Worm (Caenorhabditis elegans) whole organism, mixed stage, embryonic: Measurements from ENCODE around the gene nhr-237.

Experiments used
- M03D4.4 ChIP-seq: sonication (generic microtip); optimal IDR thresholded peaks from 2 replicates; lab custom pipeline; 2017; ENCODE audit warnings: mild to moderate bottlenecking, missing genetic modification characterization, missing compliant biosample characterization
- bed-3 ChIP-seq: fragments of 200-800 bp; sonication (Bioruptor generic); optimal IDR thresholded peaks from 3 replicates; lab custom pipeline; 2018; ENCODE audit warnings: mild to moderate bottlenecking, missing genetic modification characterization, moderate library complexity, missing compliant biosample characterization
- blmp-1 ChIP-seq: fragments of 150-350 bp; optimal IDR thresholded peaks from 2 replicates; lab custom pipeline; 2014; ENCODE audit warnings: missing biosample characterization, missing genetic modification characterization
- ceh-39 ChIP-seq: fragments of 150-350 bp; optimal IDR thresholded peaks from 2 replicates; lab custom pipeline; 2014; ENCODE audit warnings: missing biosample characterization, missing genetic modification characterization
- ceh-43 ChIP-seq: fragments of 200-800 bp; sonication (Bioruptor generic); optimal IDR thresholded peaks from 2 replicates; lab custom pipeline; 2018; ENCODE audit warnings: mild to moderate bottlenecking, missing genetic modification characterization, moderate library complexity, missing compliant biosample characterization
- ceh-83 ChIP-seq: fragments of 200-800 bp; sonication (Bioruptor generic); optimal IDR thresholded peaks from 2 replicates; lab custom pipeline; 2018; ENCODE audit warnings: mild to moderate bottlenecking, missing genetic modification characterization, missing compliant biosample characterization
- ces-1 ChIP-seq: fragments of 150-350 bp; optimal IDR thresholded peaks from 2 replicates; lab custom pipeline; 2014; ENCODE audit warnings: missing biosample characterization, missing genetic modification reagents, missing genetic modification characterization
- cnd-1 ChIP-seq: fragments of 200-800 bp; sonication (Bioruptor generic); optimal IDR thresholded peaks from 2 replicates; lab custom pipeline; 2018; ENCODE audit warnings: mild to moderate bottlenecking, missing genetic modification characterization, missing compliant biosample characterization
- drap-1 ChIP-seq: fragments of 200-800 bp; sonication (Bioruptor generic); optimal IDR thresholded peaks from 3 replicates; lab custom pipeline; 2018; ENCODE audit warnings: mild to moderate bottlenecking, missing genetic modification characterization, missing compliant biosample characterization
- elt-1 ChIP-seq: sonication (generic microtip); optimal IDR thresholded peaks from 2 replicates; lab custom pipeline; 2017; ENCODE audit warnings: missing genetic modification characterization, mild to moderate bottlenecking, missing compliant biosample characterization, antibody characterized with exemption, moderate library complexity, borderline replicate concordance; ENCODE audit not compliant: insufficient read depth
- elt-3 ChIP-seq: fragments of 150-350 bp; optimal IDR thresholded peaks from 2 replicates; lab custom pipeline; 2014; ENCODE audit warnings: missing biosample characterization, missing genetic modification characterization
- flh-1 ChIP-seq: fragments of 200-800 bp; sonication (Bioruptor generic); optimal IDR thresholded peaks from 2 replicates; lab custom pipeline; 2018; ENCODE audit warnings: mild to moderate bottlenecking, missing genetic modification characterization, moderate library complexity, missing compliant biosample characterization
- ham-2 ChIP-seq: fragments of 200-800 bp; sonication (Bioruptor generic); optimal IDR thresholded peaks from 2 replicates; lab custom pipeline; 2018; ENCODE audit warnings: mild to moderate bottlenecking, missing genetic modification characterization, missing compliant biosample characterization
- hlh-1 ChIP-seq: fragments of 150-350 bp; optimal IDR thresholded peaks from 2 replicates; lab custom pipeline; 2014; ENCODE audit warnings: missing biosample characterization, missing genetic modification reagents, missing genetic modification characterization
- lin-32 ChIP-seq: fragments of 200-800 bp; sonication (Bioruptor generic); optimal IDR thresholded peaks from 2 replicates; lab custom pipeline; 2018; ENCODE audit warnings: mild to moderate bottlenecking, missing genetic modification characterization, missing compliant biosample characterization
- lsy-2 ChIP-seq: fragments of 150-350 bp; optimal IDR thresholded peaks from 2 replicates; lab custom pipeline; 2014; ENCODE audit warnings: missing biosample characterization, missing genetic modification characterization
- mep-1 ChIP-seq: fragments of 150-350 bp; optimal IDR thresholded peaks from 2 replicates; lab custom pipeline; 2017; ENCODE audit warnings: missing biosample characterization, missing genetic modification reagents, missing genetic modification characterization, inconsistent platforms
- mls-2 ChIP-seq: sonication (generic microtip); optimal IDR thresholded peaks from 2 replicates; lab custom pipeline; 2016; ENCODE audit warnings: mild to moderate bottlenecking, missing genetic modification characterization, moderate library complexity, missing compliant biosample characterization
- nhr-12 ChIP-seq: fragments of 150-350 bp; optimal IDR thresholded peaks from 2 replicates; lab custom pipeline; 2014; ENCODE audit warnings: missing biosample characterization, missing genetic modification characterization
- nhr-2 ChIP-seq: fragments of 150-350 bp; optimal IDR thresholded peaks from 2 replicates; lab custom pipeline; 2014; ENCODE audit warnings: missing biosample characterization, missing genetic modification characterization
- nhr-237 ChIP-seq: fragments of 150-350 bp; optimal IDR thresholded peaks from 2 replicates; lab custom pipeline; 2014; ENCODE audit warnings: missing biosample characterization, missing genetic modification characterization
- nhr-76 ChIP-seq: sonication (generic microtip); optimal IDR thresholded peaks from 2 replicates; lab custom pipeline; 2017; ENCODE audit warnings: missing biosample characterization, missing genetic modification characterization
- pha-4 ChIP-seq: fragments of 150-350 bp; optimal IDR thresholded peaks from 2 replicates; lab custom pipeline; 2018; ENCODE audit warnings: missing biosample characterization, missing genetic modification reagents, missing genetic modification characterization
- sem-2 ChIP-seq: fragments of 200-800 bp; sonication (Bioruptor generic); optimal IDR thresholded peaks from 2 replicates; lab custom pipeline; 2018; ENCODE audit warnings: mild to moderate bottlenecking, missing genetic modification characterization, missing compliant biosample characterization
- snpc-4 ChIP-seq: fragments of 150-350 bp; optimal IDR thresholded peaks from 2 replicates; lab custom pipeline; 2014; ENCODE audit warnings: missing biosample characterization, missing genetic modification characterization
- sptf-1 ChIP-seq: sonication (generic microtip); optimal IDR thresholded peaks from 2 replicates; lab custom pipeline; 2017; ENCODE audit warnings: mild to moderate bottlenecking, missing genetic modification characterization, moderate library complexity, missing compliant biosample characterization
- tbx-8 ChIP-seq: fragments of 200-800 bp; sonication (Bioruptor generic); optimal IDR thresholded peaks from 2 replicates; lab custom pipeline; 2018; ENCODE audit warnings: mild to moderate bottlenecking, missing genetic modification characterization, moderate library complexity, missing compliant biosample characterization
- unc-120 ChIP-seq: sonication (generic microtip); optimal IDR thresholded peaks from 2 replicates; lab custom pipeline; 2017; ENCODE audit warnings: missing genetic modification characterization, missing compliant biosample characterization; ENCODE audit not compliant: poor library complexity, severe bottlenecking
- unc-39 ChIP-seq: fragments of 150-350 bp; optimal IDR thresholded peaks from 2 replicates; lab custom pipeline; 2014; ENCODE audit warnings: missing biosample characterization, missing genetic modification characterization
- unc-62 ChIP-seq: fragments of 150-350 bp; optimal IDR thresholded peaks from 2 replicates; lab custom pipeline; 2014; ENCODE audit warnings: missing biosample characterization, missing genetic modification reagents, missing genetic modification characterization
- zip-8 ChIP-seq: fragments of 150-350 bp; optimal IDR thresholded peaks from 2 replicates; lab custom pipeline; 2014; ENCODE audit warnings: missing biosample characterization, missing genetic modification characterization
- ztf-11 ChIP-seq: fragments of 150-350 bp; optimal IDR thresholded peaks from 2 replicates; lab custom pipeline; 2014; ENCODE audit warnings: missing biosample characterization, missing genetic modification characterization

The nhr-237 gene

ce11 chrV:1623429-1623828 lies 3.2 kb downstream of the nhr-237 start:
- TF ChIP-seq blmp-1 (no peak), nhr-2 (tag; lab: Kevin White, UChicago) (no peak), ces-1 (no peak), ztf-11 (no peak), cnd-1 (tag; lab: Kevin White, UChicago) (no peak), zip-8 (tag; lab: Kevin White, UChicago) (no peak), drap-1 (no peak), elt-3 (no peak), sem-2 (GFP tag; lab: Kevin White, UChicago) (no peak), flh-1 (GFP tag; lab: Kevin White, UChicago) (no peak), snpc-4 (no peak), ceh-43 (GFP tag; lab: Kevin White, UChicago) (no peak), mls-2 (no peak), unc-62 (GFP tag; lab: Kevin White, UChicago) (no peak), ceh-83 (GFP tag; lab: Kevin White, UChicago) (no peak), M03D4.4 (tag; lab: Kevin White, UChicago) (no peak), tbx-8 (GFP tag; lab: Kevin White, UChicago) (no peak), hlh-1 (tag; lab: Kevin White, UChicago) (no peak)

ce11 chrV:1621494-1621893 lies 5.1 kb downstream of the nhr-237 start, which contains the start of gene nhr-117:
Gene nhr-117, minus strand, starts transcription at chrV:1621520.
- TF ChIP-seq nhr-237 (tag; lab: Kevin White, UChicago), result no peak
- no peak for TF ChIP-seq pha-4

DNA sequence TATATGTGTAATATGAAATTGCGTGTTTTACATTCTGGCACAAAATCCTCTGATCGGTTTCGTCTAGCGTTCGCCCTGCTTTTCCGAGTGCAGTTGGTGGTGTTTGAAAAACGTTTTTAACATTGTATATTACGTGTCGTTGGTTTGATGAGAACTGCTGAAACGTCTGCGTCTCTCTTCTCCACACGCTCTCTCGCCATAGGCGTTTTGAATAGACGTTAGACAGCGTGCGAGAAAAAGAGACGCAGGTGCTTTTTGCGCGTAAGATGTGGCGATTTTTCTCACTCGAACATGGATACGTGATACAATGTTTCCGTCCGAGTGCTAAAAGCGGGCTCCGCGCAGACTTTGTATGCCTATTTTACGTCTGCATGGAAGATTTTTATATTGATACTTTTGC lies 6.1 kb downstream of the nhr-237 start:
- no peak for TF ChIP-seq ceh-43 (GFP tag; lab: Kevin White, UChicago)
- TF ChIP-seq flh-1 (GFP tag; lab: Kevin White, UChicago), result no peak
- TF ChIP-seq ces-1, result no peak
- no peak for TF ChIP-seq unc-62 (GFP tag; lab: Kevin White, UChicago)
- TF ChIP-seq ceh-39 (tag; lab: Kevin White, UChicago), result no peak

ce11 chrV:1618760-1619159 lies 7.9 kb downstream of the nhr-237 start, which contains the start of gene nhr-179:
Gene nhr-179, minus strand, starts transcription at chrV:1618860.
- TF ChIP-seq unc-39 (tag; lab: Kevin White, UChicago) (no peak), ceh-83 (GFP tag; lab: Kevin White, UChicago) (no peak), hlh-1 (tag; lab: Kevin White, UChicago) (no peak), cnd-1 (tag; lab: Kevin White, UChicago) (no peak), nhr-12 (tag; lab: Kevin White, UChicago) (no peak), nhr-76 (tag; lab: Kevin White, UChicago) (no peak), bed-3 (GFP tag; lab: Kevin White, UChicago) (no peak), elt-3 (no peak), lsy-2 (tag; lab: Kevin White, UChicago) (no peak), mls-2 (no peak), elt-1 (tag; lab: Kevin White, UChicago) (no peak), sptf-1 (tag; lab: Kevin White, UChicago) (no peak), ham-2 (GFP tag; lab: Kevin White, UChicago) (no peak)

- no peak for TF ChIP-seq mls-2
- TF ChIP-seq nhr-237 (tag; lab: Kevin White, UChicago), result no peak
- no peak for TF ChIP-seq pha-4
- no peak for TF ChIP-seq snpc-4
- no peak for TF ChIP-seq nhr-12 (tag; lab: Kevin White, UChicago)
Measured at ce11 chrV:1614726-1615125, 11.9 kb downstream of the nhr-237 start, which contains the start of gene srbc-41. Gene srbc-41, minus strand, starts transcription at chrV:1614826.

- TF ChIP-seq mep-1 (tag; lab: Kevin White, UChicago) (no peak), lin-32 (no peak), snpc-4 (no peak), blmp-1 (no peak), pha-4 (no peak), elt-3 (no peak), unc-120 (tag; lab: Kevin White, UChicago) (no peak), hlh-1 (tag; lab: Kevin White, UChicago) (no peak), tbx-8 (GFP tag; lab: Kevin White, UChicago) (no peak), sem-2 (GFP tag; lab: Kevin White, UChicago) (no peak), elt-1 (tag; lab: Kevin White, UChicago) (no peak), drap-1 (no peak), cnd-1 (tag; lab: Kevin White, UChicago) (no peak), ceh-83 (GFP tag; lab: Kevin White, UChicago) (no peak), ham-2 (GFP tag; lab: Kevin White, UChicago) (no peak), ceh-43 (GFP tag; lab: Kevin White, UChicago) (no peak), zip-8 (tag; lab: Kevin White, UChicago) (no peak), ces-1 (no peak), unc-62 (GFP tag; lab: Kevin White, UChicago) (no peak), nhr-12 (tag; lab: Kevin White, UChicago) (no peak)
- TF ChIP-seq, all 35 proteins: peak for 0
Measured at ce11 chrV:1611570-1611969, 15.1 kb downstream of the nhr-237 start.
